Fruit fly (Drosophila melanogaster) whole organism, embryonic: Measurements from ENCODE around the gene CG12766.
A peak's percentile ranks its signal among the peaks of the same experiment; 100 is the strongest.

Experiments used
- B-H1 ChIP-seq: fragments of 200-800 bp; sonication (Bioruptor generic); IDR thresholded peaks from 3 replicates; pipeline ENCODE4 v1.3.6; 2022; ENCODE audit warnings: missing biosample characterization, missing genetic modification characterization
- CG11398 ChIP-seq: fragments of 200-800 bp; sonication (Bioruptor generic); optimal IDR thresholded peaks from 2 replicates; lab custom pipeline; 2016; ENCODE audit warnings: missing biosample characterization, missing genetic modification characterization
- CG11504 ChIP-seq: fragments of 200-800 bp; sonication (Bioruptor generic); optimal IDR thresholded peaks from 3 replicates; lab custom pipeline; 2019; ENCODE audit warnings: missing biosample characterization, mild to moderate bottlenecking, missing genetic modification characterization, moderate library complexity
- CG12299 ChIP-seq: fragments of 200-800 bp; sonication (Bioruptor generic); optimal IDR thresholded peaks from 2 replicates; lab custom pipeline; 2018; ENCODE audit warnings: missing biosample characterization, mild to moderate bottlenecking, missing genetic modification characterization
- CG12769 ChIP-seq: fragments of 200-800 bp; sonication (Bioruptor generic); optimal IDR thresholded peaks from 2 replicates; lab custom pipeline; 2019; ENCODE audit warnings: missing biosample characterization, mild to moderate bottlenecking, missing genetic modification characterization, moderate library complexity
- CG1602 ChIP-seq: fragments of 200-800 bp; sonication (Bioruptor generic); optimal IDR thresholded peaks from 3 replicates; lab custom pipeline; 2016; ENCODE audit warnings: missing biosample characterization, missing genetic modification characterization
- CG1647 ChIP-seq: fragments of 200-800 bp; sonication (Bioruptor generic); optimal IDR thresholded peaks from 3 replicates; lab custom pipeline; 2016; ENCODE audit warnings: missing biosample characterization, missing genetic modification characterization
- CG16813 ChIP-seq: fragments of 200-800 bp; sonication (Bioruptor generic); IDR thresholded peaks from 3 replicates; pipeline ENCODE4 v1.3.6; 2022; ENCODE audit warnings: missing biosample characterization, missing genetic modification characterization; ENCODE audit not compliant: partially characterized antibody
- CG17361 ChIP-seq: fragments of 200-800 bp; sonication (Bioruptor generic); IDR thresholded peaks from 3 replicates; pipeline ENCODE4 v1.3.6; 2022; ENCODE audit warnings: missing biosample characterization, missing genetic modification characterization
- CG18011 ChIP-seq: fragments of 200-800 bp; sonication (Bioruptor generic); optimal IDR thresholded peaks from 2 replicates; lab custom pipeline; 2017; ENCODE audit warnings: missing biosample characterization, missing genetic modification characterization, mild to moderate bottlenecking, moderate library complexity, missing genotype
- CG31365 ChIP-seq: fragments of 200-800 bp; sonication (Bioruptor generic); optimal IDR thresholded peaks from 2 replicates; lab custom pipeline; 2018; ENCODE audit warnings: missing biosample characterization, mild to moderate bottlenecking, missing genetic modification characterization
- CG32772 ChIP-seq: fragments of 200-800 bp; sonication (Bioruptor generic); IDR thresholded peaks from 2 replicates; pipeline ENCODE4 v1.3.6; 2022; ENCODE audit warnings: missing biosample characterization, missing genetic modification characterization
- CG4404 ChIP-seq: fragments of 200-800 bp; sonication (Bioruptor generic); IDR thresholded peaks from 2 replicates; pipeline ENCODE4 v1.3.6; 2022; ENCODE audit warnings: missing biosample characterization, missing genetic modification characterization
- CG6272 ChIP-seq: fragments of 200-800 bp; sonication (Bioruptor generic); IDR thresholded peaks from 2 replicates; pipeline ENCODE4 v1.3.6; 2022; ENCODE audit warnings: missing biosample characterization, missing genetic modification characterization
- CG6854 ChIP-seq: fragments of 200-800 bp; sonication (Bioruptor generic); optimal IDR thresholded peaks from 3 replicates; lab custom pipeline; 2017; ENCODE audit warnings: missing biosample characterization, mild to moderate bottlenecking, missing genetic modification characterization
- CG8281 ChIP-seq: fragments of 200-800 bp; sonication (Bioruptor generic); optimal IDR thresholded peaks from 2 replicates; lab custom pipeline; 2018; ENCODE audit warnings: missing biosample characterization, mild to moderate bottlenecking, missing genetic modification characterization, moderate library complexity
- CG9932 ChIP-seq: fragments of 200-800 bp; sonication (Bioruptor generic); IDR thresholded peaks from 2 replicates; pipeline ENCODE4 v1.3.6; 2022; ENCODE audit warnings: missing biosample characterization, missing genetic modification characterization
- D19B ChIP-seq: fragments of 200-800 bp; sonication (Bioruptor generic); optimal IDR thresholded peaks from 2 replicates; lab custom pipeline; 2017; ENCODE audit warnings: missing biosample characterization, mild to moderate bottlenecking, missing genetic modification characterization
- Deaf1 ChIP-seq: fragments of 200-800 bp; optimal IDR thresholded peaks from 3 replicates; lab custom pipeline; 2019; ENCODE audit warnings: missing biosample characterization, mild to moderate bottlenecking, missing genetic modification characterization, moderate library complexity
- Drgx ChIP-seq: fragments of 200-800 bp; sonication (Bioruptor generic); IDR thresholded peaks from 2 replicates; pipeline ENCODE4 v1.3.6; 2022; ENCODE audit warnings: missing biosample characterization, missing genetic modification characterization
- H2.0 ChIP-seq: fragments of 200-800 bp; sonication (Bioruptor generic); IDR thresholded peaks from 2 replicates; pipeline ENCODE4 v1.3.6; 2022; ENCODE audit warnings: missing biosample characterization, missing genetic modification characterization
- HmgD ChIP-seq: fragments of 200-800 bp; sonication (Bioruptor generic); optimal IDR thresholded peaks from 3 replicates; lab custom pipeline; 2016; ENCODE audit warnings: missing biosample characterization, missing genetic modification characterization
- Hr39 ChIP-seq: fragments of >200 bp; optimal IDR thresholded peaks from 2 replicates; lab custom pipeline; 2017
- Hsf ChIP-seq: fragments of 200-800 bp; sonication (Bioruptor generic); optimal IDR thresholded peaks from 3 replicates; lab custom pipeline; 2016; ENCODE audit warnings: missing biosample characterization, missing genetic modification characterization
- Pdp1 ChIP-seq, 2 experiments: fragments of 200-800 bp; sonication (Bioruptor generic); optimal IDR thresholded peaks; 3 replicates each; lab custom pipeline; 2016; ENCODE audit warnings: missing biosample characterization in 2 of 2, missing genetic modification characterization in 2 of 2, mild to moderate bottlenecking in 1 of 2, moderate library complexity in 1 of 2
- Side ChIP-seq: fragments of 200-800 bp; sonication (Bioruptor generic); optimal IDR thresholded peaks from 2 replicates; lab custom pipeline; 2016; ENCODE audit warnings: missing biosample characterization, missing genetic modification characterization
- abd-A ChIP-seq: fragments of 200-800 bp; sonication (Bioruptor generic); optimal IDR thresholded peaks from 3 replicates; lab custom pipeline; 2019; ENCODE audit warnings: missing biosample characterization, mild to moderate bottlenecking, missing genetic modification characterization, moderate library complexity
- bab2 ChIP-seq: fragments of 200-800 bp; sonication (Bioruptor generic); optimal IDR thresholded peaks from 2 replicates; lab custom pipeline; 2016; ENCODE audit warnings: missing biosample characterization, missing genetic modification characterization
- btn ChIP-seq: fragments of 200-800 bp; sonication (Bioruptor generic); optimal IDR thresholded peaks from 2 replicates; lab custom pipeline; 2016; ENCODE audit warnings: missing biosample characterization, missing genetic modification characterization
- crol ChIP-seq: fragments of 200-800 bp; sonication (Bioruptor generic); IDR thresholded peaks from 2 replicates; pipeline ENCODE4 v1.3.6; 2022; ENCODE audit warnings: missing biosample characterization, missing genetic modification characterization
- cwo ChIP-seq: fragments of 200-800 bp; sonication (Bioruptor generic); optimal IDR thresholded peaks from 3 replicates; lab custom pipeline; 2017; ENCODE audit warnings: missing biosample characterization, missing genetic modification characterization, mild to moderate bottlenecking, moderate library complexity, missing genetic modification reagents
- da ChIP-seq: fragments of 200-800 bp; sonication (Bioruptor generic); optimal IDR thresholded peaks from 2 replicates; lab custom pipeline; 2016; ENCODE audit warnings: missing biosample characterization, missing genetic modification characterization
- fd3F ChIP-seq: fragments of 200-800 bp; sonication (Bioruptor generic); optimal IDR thresholded peaks from 2 replicates; lab custom pipeline; 2018; ENCODE audit warnings: missing biosample characterization, mild to moderate bottlenecking, missing genetic modification characterization, moderate library complexity
- fu2 ChIP-seq: fragments of 200-800 bp; sonication (Bioruptor generic); optimal IDR thresholded peaks from 2 replicates; lab custom pipeline; 2016; ENCODE audit warnings: missing biosample characterization, missing genetic modification characterization
- grau ChIP-seq: fragments of 200-800 bp; optimal IDR thresholded peaks from 3 replicates; lab custom pipeline; 2019; ENCODE audit warnings: missing biosample characterization, mild to moderate bottlenecking, missing genetic modification characterization, moderate library complexity
- jigr1 ChIP-seq: fragments of 200-800 bp; sonication (Bioruptor generic); IDR thresholded peaks from 3 replicates; pipeline ENCODE4 v1.3.6; 2022; ENCODE audit warnings: missing biosample characterization, missing genetic modification characterization
- kah ChIP-seq: fragments of 200-800 bp; sonication (Bioruptor generic); optimal IDR thresholded peaks from 2 replicates; lab custom pipeline; 2018; ENCODE audit warnings: missing biosample characterization, mild to moderate bottlenecking, missing genetic modification characterization
- lab ChIP-seq: fragments of 200-800 bp; sonication (Bioruptor generic); optimal IDR thresholded peaks from 3 replicates; lab custom pipeline; 2017; ENCODE audit warnings: missing biosample characterization, missing genetic modification characterization, mild to moderate bottlenecking, moderate library complexity, missing genetic modification reagents
- mld ChIP-seq: fragments of 200-800 bp; sonication (Bioruptor generic); IDR thresholded peaks from 3 replicates; pipeline ENCODE4 v1.3.6; 2022; ENCODE audit warnings: missing biosample characterization, missing genetic modification characterization; ENCODE audit not compliant: partially characterized antibody
- nau ChIP-seq: fragments of 200-800 bp; sonication (Bioruptor generic); optimal IDR thresholded peaks from 3 replicates; lab custom pipeline; 2017; ENCODE audit warnings: missing biosample characterization, mild to moderate bottlenecking, missing genetic modification characterization, missing genetic modification reagents
- phol ChIP-seq: fragments of 200-800 bp; sonication (Bioruptor generic); optimal IDR thresholded peaks from 3 replicates; lab custom pipeline; 2018; ENCODE audit warnings: missing biosample characterization, mild to moderate bottlenecking, missing genetic modification characterization, moderate library complexity
- ranshi ChIP-seq: fragments of 200-800 bp; sonication (Bioruptor generic); IDR thresholded peaks from 2 replicates; pipeline ENCODE4 v1.3.6; 2022; ENCODE audit warnings: missing biosample characterization, missing genetic modification characterization
- repo ChIP-seq: fragments of 200-800 bp; sonication (Bioruptor generic); optimal IDR thresholded peaks from 2 replicates; lab custom pipeline; 2016; ENCODE audit warnings: missing biosample characterization, missing genetic modification characterization
- scrt ChIP-seq: fragments of 200-800 bp; sonication (Bioruptor generic); optimal IDR thresholded peaks from 2 replicates; lab custom pipeline; 2018; ENCODE audit warnings: missing biosample characterization, mild to moderate bottlenecking, missing genetic modification characterization, moderate library complexity
- slbo ChIP-seq: fragments of 200-800 bp; sonication (Bioruptor generic); IDR thresholded peaks from 2 replicates; pipeline ENCODE4 v1.3.6; 2022; ENCODE audit warnings: missing biosample characterization, missing genetic modification characterization
- tap ChIP-seq: fragments of 200-800 bp; optimal IDR thresholded peaks from 3 replicates; lab custom pipeline; 2019; ENCODE audit warnings: missing biosample characterization, mild to moderate bottlenecking, missing genetic modification characterization, moderate library complexity
- tgo ChIP-seq: fragments of 200-800 bp; sonication (Bioruptor generic); IDR thresholded peaks from 3 replicates; pipeline ENCODE4 v1.3.6; 2022; ENCODE audit warnings: missing biosample characterization, missing genetic modification characterization
- vvl ChIP-seq: fragments of 200-800 bp; sonication (Bioruptor generic); IDR thresholded peaks from 2 replicates; pipeline ENCODE4 v1.3.6; 2022; ENCODE audit warnings: missing biosample characterization, missing genetic modification characterization

Gene CG12766

DNA sequence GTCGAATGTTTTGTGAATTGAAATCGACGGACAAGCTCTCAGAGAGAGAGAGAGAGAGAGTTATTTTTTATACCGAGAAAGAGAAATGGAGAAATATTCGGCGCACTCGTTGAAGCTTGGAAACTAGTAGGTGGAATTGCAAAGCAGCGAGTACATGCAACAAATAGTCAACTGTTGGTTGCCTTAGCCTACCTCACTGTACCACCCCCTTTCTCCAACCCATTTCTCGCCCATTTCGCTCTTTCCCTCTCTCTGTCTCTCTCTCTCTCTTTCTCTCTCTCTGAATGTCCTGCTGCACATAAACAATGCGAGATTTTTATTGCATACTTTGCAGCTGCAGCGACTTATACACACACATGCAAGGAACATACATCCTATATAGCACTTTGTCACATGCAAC, 24.1 kb upstream of the CG12766 start (continued):
- no peak for TF ChIP-seq bab2 (GFP tag; lab: Kevin White, UChicago)
- TF ChIP-seq Hr39, result no peak
- TF ChIP-seq mld, result no peak
- TF ChIP-seq grau (tag; lab: Kevin White, UChicago), result peak; percentile 51
- no peak for TF ChIP-seq vvl (GFP tag; lab: Robert Waterston, UW)
- TF ChIP-seq tgo, result no peak
- TF ChIP-seq CG17361 (GFP tag; lab: Robert Waterston, UW), result no peak
- TF ChIP-seq CG9932 (GFP tag; lab: Robert Waterston, UW), result no peak
- TF ChIP-seq jigr1 (GFP tag; lab: Robert Waterston, UW), result no peak
- TF ChIP-seq CG11504 (tag; lab: Kevin White, UChicago), result no peak
- peak; percentile 100 for TF ChIP-seq scrt (GFP tag; lab: Kevin White, UChicago)
- TF ChIP-seq CG31365 (tag; lab: Kevin White, UChicago), result no peak
- 0 out of 2 replicates have a peak, but pooled peaks have one; percentile 19 for TF ChIP-seq crol (GFP tag; lab: Robert Waterston, UW)
- no peak for TF ChIP-seq fd3F (GFP tag; lab: Kevin White, UChicago)
- TF ChIP-seq H2.0, result no peak

dm6 chr3L:3960877-3961417, 21.0 kb upstream of the CG12766 start:
- TF ChIP-seq da (GFP tag; lab: Kevin White, UChicago) (no peak), CG18011 (GFP tag; lab: Kevin White, UChicago) (no peak), Pdp1 (GFP tag; optimal IDR thresholded peaks at IDR 0.05; lab: Kevin White, UChicago) (peak in 1 of 2 experiments; percentile 53), kah (peak; percentile 73), scrt (GFP tag; lab: Kevin White, UChicago) (peak; percentile 91), abd-A (peak; percentile 69), crol (GFP tag; lab: Robert Waterston, UW) (peak; percentile 55), tap (peak; percentile 18), CG12769 (peak; percentile 7), nau (peak; percentile 42)

dm6 chr3L:3952468-3952867, 12.5 kb upstream of the CG12766 start, which contains the start of gene CG14984:
TSS of gene CG14984 (minus strand) at chr3L:3952550.
- peak; percentile 30 for TF ChIP-seq fu2 (GFP tag; lab: Kevin White, UChicago)
- TF ChIP-seq phol (tag; lab: Kevin White, UChicago), result peak; percentile 30
- peak; percentile 80 for TF ChIP-seq scrt (GFP tag; lab: Kevin White, UChicago)
- TF ChIP-seq Deaf1, result peak; percentile 24
- TF ChIP-seq tgo, result peak; percentile 53; the same call in 2 of the 3 replicates
- peak; percentile 41 for TF ChIP-seq CG6854 (GFP tag; lab: Kevin White, UChicago)
- TF ChIP-seq CG11398 (GFP tag; lab: Kevin White, UChicago), result no peak
- no peak for TF ChIP-seq CG16813 (GFP tag; lab: Robert Waterston, UW)
- TF ChIP-seq slbo (GFP tag; lab: Robert Waterston, UW), result peak; percentile 77
- no peak for TF ChIP-seq CG12299 (tag; lab: Kevin White, UChicago)
- TF ChIP-seq CG8281 (tag; lab: Kevin White, UChicago), result no peak
- TF ChIP-seq D19B (GFP tag; lab: Kevin White, UChicago), result peak; percentile 50
- TF ChIP-seq Side (GFP tag; lab: Kevin White, UChicago), result peak; percentile 10
- peak; percentile 55; the same call in 1 of the 2 replicates for TF ChIP-seq ranshi
- peak; percentile 72 for TF ChIP-seq Drgx (GFP tag; lab: Robert Waterston, UW)
- TF ChIP-seq CG1647 (GFP tag; lab: Kevin White, UChicago), result peak; percentile 26
- peak; percentile 63 for TF ChIP-seq cwo (GFP tag; lab: Kevin White, UChicago)
- peak; percentile 43; the same call in 1 of the 2 replicates for TF ChIP-seq CG4404 (GFP tag; lab: Robert Waterston, UW)
- 0 out of 2 replicates have a peak, but pooled peaks have one; percentile 13 for TF ChIP-seq CG6272 (GFP tag; lab: Robert Waterston, UW)
- TF ChIP-seq Hsf (GFP tag; lab: Kevin White, UChicago), result peak; percentile 13
- TF ChIP-seq B-H1 (GFP tag; lab: Robert Waterston, UW), result peak; percentile 27; the same call in 1 of the 3 replicates
- TF ChIP-seq HmgD (GFP tag; lab: Kevin White, UChicago), result no peak
- TF ChIP-seq repo (GFP tag; lab: Kevin White, UChicago), result peak; percentile 1
- peak; percentile 46; the same call in 1 of the 2 replicates for TF ChIP-seq CG32772
- no peak for TF ChIP-seq btn (GFP tag; lab: Kevin White, UChicago)
- no peak for TF ChIP-seq CG1602
- TF ChIP-seq lab (GFP tag; lab: Kevin White, UChicago), result peak; percentile 73
